Fruit fly (Drosophila melanogaster) whole organism, adult: ENCODE results near the gene Pak.

Experiments
- CG11617 ChIP-seq: fragments of 200-800 bp; sonication (Bioruptor generic); optimal IDR thresholded peaks from 2 replicates; lab custom pipeline; 2017; ENCODE audit warnings: mild to moderate bottlenecking, missing biosample characterization, missing genetic modification reagents, missing genetic modification characterization
- CG12768 ChIP-seq: fragments of 200-800 bp; sonication (Bioruptor generic); optimal IDR thresholded peaks from 2 replicates; lab custom pipeline; 2017; ENCODE audit warnings: missing biosample characterization, missing genetic modification characterization, mild to moderate bottlenecking, moderate library complexity, missing genetic modification reagents
- CG14711 ChIP-seq: fragments of 200-800 bp; sonication (Bioruptor generic); optimal IDR thresholded peaks from 2 replicates; lab custom pipeline; 2018; ENCODE audit warnings: missing biosample characterization, mild to moderate bottlenecking, missing genetic modification characterization, moderate library complexity
- CG1620 ChIP-seq: fragments of 200-800 bp; sonication (Bioruptor generic); optimal IDR thresholded peaks from 2 replicates; lab custom pipeline; 2016; ENCODE audit warnings: missing biosample characterization, missing genetic modification characterization
- CG33017 ChIP-seq: fragments of 200-800 bp; sonication (Bioruptor generic); optimal IDR thresholded peaks from 2 replicates; lab custom pipeline; 2018; ENCODE audit warnings: missing biosample characterization, mild to moderate bottlenecking, missing genetic modification characterization, moderate library complexity
- CG5204 ChIP-seq: fragments of 200-800 bp; sonication (Bioruptor generic); optimal IDR thresholded peaks from 2 replicates; lab custom pipeline; 2016; ENCODE audit warnings: missing biosample characterization, missing genetic modification characterization
- CG7045 ChIP-seq: fragments of 200-800 bp; sonication (Bioruptor generic); optimal IDR thresholded peaks from 2 replicates; lab custom pipeline; 2017; ENCODE audit warnings: missing biosample characterization, mild to moderate bottlenecking, missing genetic modification characterization
- CG7101 ChIP-seq: fragments of 200-800 bp; sonication (Bioruptor generic); optimal IDR thresholded peaks from 2 replicates; lab custom pipeline; 2018; ENCODE audit warnings: missing biosample characterization, mild to moderate bottlenecking, missing genetic modification characterization, moderate library complexity
- Clk ChIP-seq: fragments of 200-800 bp; sonication (Bioruptor generic); optimal IDR thresholded peaks from 2 replicates; lab custom pipeline; 2017; ENCODE audit warnings: missing biosample characterization, missing genetic modification characterization
- Crg-1 ChIP-seq: fragments of 200-800 bp; sonication (Bioruptor generic); optimal IDR thresholded peaks from 2 replicates; lab custom pipeline; 2016; ENCODE audit warnings: missing biosample characterization, missing genetic modification characterization
- Hr96 ChIP-seq: fragments of 200-800 bp; sonication (Bioruptor generic); optimal IDR thresholded peaks from 2 replicates; lab custom pipeline; 2016; ENCODE audit warnings: missing biosample characterization, missing genetic modification characterization
- Mnt ChIP-seq: fragments of 200-800 bp; sonication (Bioruptor generic); optimal IDR thresholded peaks from 2 replicates; lab custom pipeline; 2016; ENCODE audit warnings: missing biosample characterization, mild to moderate bottlenecking, missing genetic modification characterization
- bab1 ChIP-seq: fragments of 200-800 bp; sonication (Bioruptor generic); optimal IDR thresholded peaks from 3 replicates; lab custom pipeline; 2019; ENCODE audit warnings: missing biosample characterization, mild to moderate bottlenecking, missing genetic modification characterization, moderate library complexity
- cic ChIP-seq: fragments of 200-800 bp; sonication (Bioruptor generic); optimal IDR thresholded peaks from 2 replicates; lab custom pipeline; 2017; ENCODE audit warnings: missing biosample characterization, mild to moderate bottlenecking, missing genetic modification characterization, moderate library complexity
- cnc ChIP-seq, 2 experiments: fragments of >200 bp; optimal IDR thresholded peaks; 2 replicates each; lab custom pipeline; 2017
- kay ChIP-seq: fragments of 200-800 bp; sonication (Bioruptor generic); peaks from one replicate; lab custom pipeline; 2016; ENCODE audit warnings: missing biosample characterization, missing genetic modification characterization, borderline replicate concordance
- ovo ChIP-seq: fragments of 200-800 bp; sonication (Bioruptor generic); optimal IDR thresholded peaks from 2 replicates; lab custom pipeline; 2016; ENCODE audit warnings: missing biosample characterization, missing genetic modification characterization
- pad ChIP-seq: fragments of 200-800 bp; sonication (Bioruptor generic); optimal IDR thresholded peaks from 3 replicates; lab custom pipeline; 2017; ENCODE audit warnings: missing biosample characterization, missing genetic modification characterization, mild to moderate bottlenecking, moderate library complexity, missing genetic modification reagents
- tj ChIP-seq: fragments of 200-800 bp; sonication (Bioruptor generic); optimal IDR thresholded peaks from 3 replicates; lab custom pipeline; 2017; ENCODE audit warnings: missing biosample characterization, mild to moderate bottlenecking, missing genetic modification characterization, moderate library complexity
- toe ChIP-seq: fragments of 200-800 bp; sonication (Bioruptor generic); optimal IDR thresholded peaks from 2 replicates; lab custom pipeline; 2016; ENCODE audit warnings: missing biosample characterization, missing genetic modification characterization

Gene Pak

dm6 chr3R:6401522-6401844 is 50.8 kb downstream of the Pak start:
- TF ChIP-seq toe (GFP tag; lab: Kevin White, UChicago) = no peak
- no peak for TF ChIP-seq CG5204 (GFP tag; lab: Kevin White, UChicago)
- TF ChIP-seq CG1620 (GFP tag; lab: Kevin White, UChicago) = no peak
- no peak for TF ChIP-seq ovo (GFP tag; lab: Kevin White, UChicago)
- TF ChIP-seq CG7045 (GFP tag; lab: Kevin White, UChicago) = no peak
- no peak for TF ChIP-seq CG12768 (GFP tag; lab: Kevin White, UChicago)
- TF ChIP-seq Crg-1 (GFP tag; lab: Kevin White, UChicago) = no peak
- no peak for TF ChIP-seq Mnt
- no peak for TF ChIP-seq cic
- no peak for TF ChIP-seq CG7101 (tag; lab: Kevin White, UChicago)

DNA sequence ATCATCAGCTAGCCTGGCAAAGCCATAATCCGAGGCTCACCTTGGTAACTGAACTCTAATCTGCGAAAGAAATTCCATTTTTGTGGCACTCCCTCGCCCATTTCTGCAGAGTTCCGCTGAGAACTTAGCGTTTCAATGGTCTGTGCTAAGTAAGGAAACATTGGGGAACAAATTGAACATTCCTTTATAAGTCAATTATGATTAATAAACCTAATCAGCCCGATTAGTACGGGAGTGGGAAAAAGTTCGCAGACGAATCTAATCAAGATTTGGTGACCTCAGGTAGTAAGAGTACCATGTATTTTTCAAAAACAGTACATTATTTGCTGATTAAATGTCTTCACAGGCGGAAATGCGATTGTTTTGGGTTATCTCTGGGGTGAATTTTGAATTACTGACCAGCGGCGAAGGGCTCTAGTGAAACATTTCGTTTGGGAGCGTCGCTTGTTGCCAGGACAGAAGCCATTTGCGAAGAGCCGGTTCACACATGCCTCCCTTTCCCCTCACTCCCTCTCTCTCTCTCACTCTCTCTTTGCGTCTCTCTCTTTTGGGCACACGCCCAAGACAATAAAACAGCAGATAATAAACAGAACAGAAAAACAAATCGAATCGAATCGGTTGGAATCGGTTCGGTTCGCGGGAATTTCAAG is 52.0 kb downstream of the Pak start:
- TF ChIP-seq ovo (GFP tag; lab: Kevin White, UChicago) (no peak), CG12768 (GFP tag; lab: Kevin White, UChicago) (no peak), cic (peak; percentile 13)

- TF ChIP-seq Mnt (no peak), CG33017 (no peak), CG11617 (no peak), tj (GFP tag; lab: Kevin White, UChicago) (no peak), CG1620 (GFP tag; lab: Kevin White, UChicago) (no peak), CG12768 (GFP tag; lab: Kevin White, UChicago) (no peak), pad (GFP tag; lab: Kevin White, UChicago) (no peak), toe (GFP tag; lab: Kevin White, UChicago) (no peak), bab1 (GFP tag; lab: Kevin White, UChicago) (no peak)
These were observed 53.0 kb downstream of the Pak start for dm6 chr3R:6403674-6404073.

dm6 chr3R:6404174-6404573 is 53.5 kb downstream of the Pak start:
- TF ChIP-seq bab1 (GFP tag; lab: Kevin White, UChicago) (peak; percentile 54), cnc (optimal IDR thresholded peaks at IDR 0.05; lab: Kevin White, UChicago) (no peak), CG33017 (peak; percentile 30), kay (no peak), CG1620 (GFP tag; lab: Kevin White, UChicago) (peak; percentile 3), toe (GFP tag; lab: Kevin White, UChicago) (no peak), CG5204 (GFP tag; lab: Kevin White, UChicago) (no peak), tj (GFP tag; lab: Kevin White, UChicago) (peak; percentile 41), CG7101 (tag; lab: Kevin White, UChicago) (peak; percentile 38), pad (GFP tag; lab: Kevin White, UChicago) (no peak), CG11617 (peak; percentile 11), CG12768 (GFP tag; lab: Kevin White, UChicago) (no peak), ovo (GFP tag; lab: Kevin White, UChicago) (no peak), Hr96 (GFP tag; lab: Kevin White, UChicago) (peak; percentile 16), Mnt (no peak), cic (no peak), CG14711 (tag; lab: Kevin White, UChicago) (peak; percentile 51), Crg-1 (GFP tag; lab: Kevin White, UChicago) (no peak), CG7045 (GFP tag; lab: Kevin White, UChicago) (no peak)

DNA sequence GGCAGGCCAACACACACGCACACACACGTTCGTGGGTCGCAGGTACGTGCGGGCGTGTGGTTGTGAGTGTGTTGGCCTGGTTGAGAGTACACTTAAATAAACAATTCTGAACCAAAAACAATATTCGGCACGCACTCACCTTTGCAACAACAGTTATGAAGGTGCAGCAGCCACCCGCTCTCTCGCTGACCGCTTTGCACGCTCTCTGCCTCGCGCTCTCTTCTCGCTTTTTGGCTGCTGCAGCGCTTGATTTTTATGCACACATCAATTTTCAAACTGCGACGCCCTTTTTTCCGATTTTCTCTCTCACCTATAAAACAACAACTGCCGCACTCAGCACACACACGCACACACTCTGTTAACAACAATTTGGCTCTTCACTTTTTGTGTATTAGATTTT is 54.5 kb downstream of the Pak start:
- TF ChIP-seq cic = no peak
- TF ChIP-seq Mnt = no peak
- TF ChIP-seq CG7045 (GFP tag; lab: Kevin White, UChicago) = no peak
- no peak for TF ChIP-seq Crg-1 (GFP tag; lab: Kevin White, UChicago)
- no peak for TF ChIP-seq CG14711 (tag; lab: Kevin White, UChicago)
- TF ChIP-seq CG12768 (GFP tag; lab: Kevin White, UChicago) = no peak
- TF ChIP-seq Hr96 (GFP tag; lab: Kevin White, UChicago) = no peak
- TF ChIP-seq pad (GFP tag; lab: Kevin White, UChicago) = no peak
- TF ChIP-seq tj (GFP tag; lab: Kevin White, UChicago) = no peak
- no peak for TF ChIP-seq cnc (optimal IDR thresholded peaks at IDR 0.05; lab: Kevin White, UChicago)
- TF ChIP-seq CG11617 = no peak
- no peak for TF ChIP-seq toe (GFP tag; lab: Kevin White, UChicago)
- no peak for TF ChIP-seq Clk (GFP tag; lab: Kevin White, UChicago)
- TF ChIP-seq ovo (GFP tag; lab: Kevin White, UChicago) = no peak
- TF ChIP-seq CG33017 = no peak
- no peak for TF ChIP-seq CG1620 (GFP tag; lab: Kevin White, UChicago)
- no peak for TF ChIP-seq CG7101 (tag; lab: Kevin White, UChicago)
- no peak for TF ChIP-seq kay

dm6 chr3R:6405674-6406565 is 55.2 kb downstream of the Pak start, which contains the start of gene Dmtn:
Gene Dmtn, minus strand, starts transcription at chr3R:6405895.
- TF ChIP-seq bab1 (GFP tag; lab: Kevin White, UChicago) (peak; percentile 74), Mnt (peak; percentile 54), ovo (GFP tag; lab: Kevin White, UChicago) (peak; percentile 50), Crg-1 (GFP tag; lab: Kevin White, UChicago) (no peak), toe (GFP tag; lab: Kevin White, UChicago) (peak; percentile 67), kay (no peak), CG1620 (GFP tag; lab: Kevin White, UChicago) (peak; percentile 16), CG12768 (GFP tag; lab: Kevin White, UChicago) (peak; percentile 27), CG5204 (GFP tag; lab: Kevin White, UChicago) (no peak), CG7045 (GFP tag; lab: Kevin White, UChicago) (no peak), CG33017 (peak; percentile 42), CG7101 (tag; lab: Kevin White, UChicago) (peak; percentile 54), tj (GFP tag; lab: Kevin White, UChicago) (peak; percentile 22), Hr96 (GFP tag; lab: Kevin White, UChicago) (no peak), CG14711 (tag; lab: Kevin White, UChicago) (peak; percentile 25), pad (GFP tag; lab: Kevin White, UChicago) (no peak), cic (peak; percentile 14), CG11617 (peak; percentile 15), Clk (GFP tag; lab: Kevin White, UChicago) (no peak), cnc (optimal IDR thresholded peaks at IDR 0.05; lab: Kevin White, UChicago) (no peak)
